2 worm cellular contexts compared by ENCODE assay signal in the genomic region with DNA sequence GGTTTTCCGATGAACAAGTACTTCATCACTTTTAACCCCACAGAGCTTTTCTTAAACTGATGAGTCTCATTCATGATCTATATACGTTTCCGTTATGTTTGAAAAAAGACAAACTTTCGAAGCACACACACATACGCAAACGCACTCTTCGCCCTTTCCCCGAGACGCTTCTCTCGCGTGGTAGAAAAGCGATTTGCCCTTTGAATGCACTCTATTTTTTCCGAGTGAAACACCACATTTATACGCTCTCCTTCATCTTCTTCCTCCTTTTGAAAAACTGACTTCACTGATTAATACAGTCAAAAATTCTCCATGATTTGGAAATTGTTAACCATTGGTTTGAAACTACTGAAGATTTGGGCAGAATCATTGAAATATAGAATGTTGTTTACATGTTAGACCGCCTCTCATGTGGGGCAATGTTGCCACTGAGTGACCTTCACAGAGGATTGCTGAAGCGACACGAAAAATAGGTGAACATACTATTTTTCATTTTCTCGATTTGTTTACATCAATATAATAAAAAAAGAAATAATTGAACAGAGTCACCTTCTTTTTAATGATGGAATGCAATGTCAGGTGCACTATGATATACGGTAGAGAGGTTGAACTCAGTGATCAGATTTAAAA.
TF ChIP-seq lines count a peak whose summit lies in the region.

No protein-coding gene starts in this region.

TF ChIP-seq in whole organism, L1 larva, 84 proteins besides CTCF, POLR2A, EP300 and RAD21 (continued from another document):
- TF ChIP-seq mep-1 (tag; optimal IDR thresholded peaks at IDR 0.05; lab: Kevin White, UChicago): peak; percentile 27
- no peak for TF ChIP-seq mab-9 (GFP tag; IDR thresholded peaks at IDR 0.05; lab: Robert Waterston, UW)
- TF ChIP-seq elt-3 (tag; optimal IDR thresholded peaks at IDR 0.05; lab: Kevin White, UChicago): peak in 1 of 6 experiments; percentile 26
- no peak for TF ChIP-seq fkh-8 (tag; optimal IDR thresholded peaks at IDR 0.05; lab: Kevin White, UChicago)
- TF ChIP-seq C34B4.2 (tag; optimal IDR thresholded peaks at IDR 0.05; lab: Kevin White, UChicago): no peak
- no peak for TF ChIP-seq nhr-76 (tag; optimal IDR thresholded peaks at IDR 0.05; lab: Kevin White, UChicago)
- no peak for TF ChIP-seq hlh-17 (GFP tag; optimal IDR thresholded peaks at IDR 0.05; lab: Kevin White, UChicago; ENCODE audit: borderline replicate concordance)
- TF ChIP-seq egl-27 (tag; optimal IDR thresholded peaks at IDR 0.05; lab: Kevin White, UChicago): no peak
- TF ChIP-seq nhr-71 (tag; optimal IDR thresholded peaks at IDR 0.05; lab: Kevin White, UChicago): peak; percentile 3
- no peak for TF ChIP-seq ztf-4 (tag; optimal IDR thresholded peaks at IDR 0.05; lab: Kevin White, UChicago)
- no peak for TF ChIP-seq fkh-10 (GFP tag; optimal IDR thresholded peaks at IDR 0.05; lab: Kevin White, UChicago)
- TF ChIP-seq pqm-1 (tag; optimal IDR thresholded peaks at IDR 0.05; lab: Kevin White, UChicago): no peak
- TF ChIP-seq F16B12.6 (tag; optimal IDR thresholded peaks at IDR 0.05; lab: Kevin White, UChicago): no peak
- no peak for TF ChIP-seq mdl-1 (tag; optimal IDR thresholded peaks at IDR 0.05; lab: Kevin White, UChicago)
- no peak for TF ChIP-seq grh-1 (GFP tag; IDR thresholded peaks at IDR 0.05; lab: Robert Waterston, UW)
- TF ChIP-seq hlh-4 (tag; optimal IDR thresholded peaks at IDR 0.05; lab: Kevin White, UChicago): no peak
- TF ChIP-seq ceh-82 (tag; optimal IDR thresholded peaks at IDR 0.05; lab: Kevin White, UChicago): no peak
- TF ChIP-seq blmp-1 (tag; optimal IDR thresholded peaks at IDR 0.05; lab: Kevin White, UChicago): peak; percentile 54
- TF ChIP-seq unc-30 (tag; optimal IDR thresholded peaks at IDR 0.05; lab: Kevin White, UChicago): no peak
TF ChIP-seq in whole organism, L1 larva: peak in this region for 8.

TF ChIP-seq in whole organism, L2 larva, 48 proteins besides CTCF, POLR2A, EP300 and RAD21 (continued from another document):
- no peak for TF ChIP-seq nhr-10 (tag; optimal IDR thresholded peaks at IDR 0.05; lab: Kevin White, UChicago)
- TF ChIP-seq ceh-82 (tag; optimal IDR thresholded peaks at IDR 0.05; lab: Kevin White, UChicago): no peak
- TF ChIP-seq unc-39 (tag; optimal IDR thresholded peaks at IDR 0.05; lab: Kevin White, UChicago): no peak
- TF ChIP-seq elt-1 (tag; optimal IDR thresholded peaks at IDR 0.05; lab: Kevin White, UChicago): no peak
- TF ChIP-seq unc-62 (GFP tag; optimal IDR thresholded peaks at IDR 0.05; lab: Kevin White, UChicago): no peak
- TF ChIP-seq zag-1 (tag; optimal IDR thresholded peaks at IDR 0.05; lab: Kevin White, UChicago): no peak
- TF ChIP-seq unc-55 (GFP tag; optimal IDR thresholded peaks at IDR 0.05; lab: Kevin White, UChicago): no peak
- TF ChIP-seq nhr-237 (tag; optimal IDR thresholded peaks at IDR 0.05; lab: Kevin White, UChicago): no peak
- TF ChIP-seq egl-27 (tag; optimal IDR thresholded peaks at IDR 0.05; lab: Kevin White, UChicago): no peak
- no peak for TF ChIP-seq nhr-21 (tag; optimal IDR thresholded peaks at IDR 0.05; lab: Kevin White, UChicago)
- TF ChIP-seq ztf-11 (tag; optimal IDR thresholded peaks at IDR 0.05; lab: Kevin White, UChicago): no peak
- TF ChIP-seq nhr-6 (tag; optimal IDR thresholded peaks at IDR 0.05; lab: Kevin White, UChicago): no peak
- TF ChIP-seq F13H6.1 (tag; optimal IDR thresholded peaks at IDR 0.05; lab: Kevin White, UChicago): peak; percentile 2
- no peak for TF ChIP-seq Y55F3AM.14 (GFP tag; optimal IDR thresholded peaks at IDR 0.05; lab: Kevin White, UChicago)
